Fruit fly (Drosophila melanogaster) whole organism, embryonic: Measurements from ENCODE around the gene CG45218.

Experiments used
- Antp ChIP-seq: fragments of 200-800 bp; sonication (Bioruptor generic); optimal IDR thresholded peaks from 3 replicates; lab custom pipeline; 2016; ENCODE audit warnings: missing biosample characterization, missing genetic modification characterization
- B-H1 ChIP-seq: fragments of 200-800 bp; sonication (Bioruptor generic); IDR thresholded peaks from 3 replicates; pipeline ENCODE4 v1.3.6; 2022; ENCODE audit warnings: missing biosample characterization, missing genetic modification characterization
- BEAF-32 ChIP-seq: fragments of 200-800 bp; sonication (Bioruptor generic); optimal IDR thresholded peaks from 3 replicates; lab custom pipeline; 2017; ENCODE audit warnings: missing biosample characterization, missing genetic modification characterization, mild to moderate bottlenecking, moderate library complexity, missing genetic modification reagents
- CG11560 ChIP-seq: fragments of 200-800 bp; sonication (Bioruptor generic); IDR thresholded peaks from 3 replicates; pipeline ENCODE4 v1.3.6; 2022; ENCODE audit warnings: missing biosample characterization, missing genetic modification characterization
- CG12391 ChIP-seq: fragments of 200-800 bp; sonication (Bioruptor generic); optimal IDR thresholded peaks from 3 replicates; lab custom pipeline; 2018; ENCODE audit warnings: missing biosample characterization, mild to moderate bottlenecking, missing genetic modification characterization, moderate library complexity
- CG13287 ChIP-seq: fragments of 200-800 bp; sonication (Bioruptor generic); IDR thresholded peaks from 2 replicates; pipeline ENCODE4 v1.3.6; 2022; ENCODE audit warnings: missing biosample characterization, missing genetic modification characterization; ENCODE audit not compliant: partially characterized antibody
- CG13894 ChIP-seq: fragments of 200-800 bp; sonication (Bioruptor generic); optimal IDR thresholded peaks from 3 replicates; lab custom pipeline; 2018; ENCODE audit warnings: missing biosample characterization, mild to moderate bottlenecking, missing genetic modification characterization, moderate library complexity
- CG15514 ChIP-seq: fragments of 200-800 bp; sonication (Bioruptor generic); optimal IDR thresholded peaks from 3 replicates; lab custom pipeline; 2017; ENCODE audit warnings: missing biosample characterization, missing genetic modification characterization, mild to moderate bottlenecking, moderate library complexity, missing genetic modification reagents
- CG16863 ChIP-seq: fragments of 200-800 bp; sonication (Bioruptor generic); optimal IDR thresholded peaks from 3 replicates; lab custom pipeline; 2016; ENCODE audit warnings: missing biosample characterization, missing genetic modification characterization
- CG17829 ChIP-seq: fragments of 200-800 bp; optimal IDR thresholded peaks from 2 replicates; lab custom pipeline; 2019; ENCODE audit warnings: missing biosample characterization, mild to moderate bottlenecking, missing genetic modification characterization, moderate library complexity
- CG17912 ChIP-seq: fragments of 200-800 bp; sonication (Bioruptor generic); optimal IDR thresholded peaks from 2 replicates; lab custom pipeline; 2018; ENCODE audit warnings: missing biosample characterization, mild to moderate bottlenecking, missing genetic modification characterization
- CG2712 ChIP-seq: fragments of 200-800 bp; optimal IDR thresholded peaks from 3 replicates; lab custom pipeline; 2019; ENCODE audit warnings: missing biosample characterization, mild to moderate bottlenecking, missing genetic modification characterization, moderate library complexity
- CG30431 ChIP-seq: fragments of 200-800 bp; sonication (Bioruptor generic); optimal IDR thresholded peaks from 2 replicates; lab custom pipeline; 2017; ENCODE audit warnings: missing biosample characterization, missing genetic modification characterization
- CG3065 ChIP-seq: fragments of 200-800 bp; sonication (Bioruptor generic); optimal IDR thresholded peaks from 2 replicates; lab custom pipeline; 2016; ENCODE audit warnings: missing biosample characterization, missing genetic modification characterization
- CG34376 ChIP-seq: fragments of 200-800 bp; sonication (Bioruptor generic); optimal IDR thresholded peaks from 2 replicates; lab custom pipeline; 2018; ENCODE audit warnings: missing biosample characterization, mild to moderate bottlenecking, missing genetic modification characterization
- CG4707 ChIP-seq: fragments of 200-800 bp; sonication (Bioruptor generic); optimal IDR thresholded peaks from 2 replicates; lab custom pipeline; 2018; ENCODE audit warnings: missing biosample characterization, mild to moderate bottlenecking, missing genetic modification characterization, moderate library complexity
- CG6654 ChIP-seq: fragments of 200-800 bp; sonication (Bioruptor generic); optimal IDR thresholded peaks from 2 replicates; lab custom pipeline; 2017; ENCODE audit warnings: missing biosample characterization, mild to moderate bottlenecking, missing genetic modification characterization
- CG6813 ChIP-seq: fragments of 200-800 bp; sonication (Bioruptor generic); optimal IDR thresholded peaks from 2 replicates; lab custom pipeline; 2017; ENCODE audit warnings: missing biosample characterization, missing genetic modification characterization, mild to moderate bottlenecking, moderate library complexity, missing genetic modification reagents
- CG7839 ChIP-seq: fragments of 200-800 bp; sonication (Bioruptor generic); optimal IDR thresholded peaks from 3 replicates; lab custom pipeline; 2018; ENCODE audit warnings: missing biosample characterization, mild to moderate bottlenecking, missing genetic modification characterization, moderate library complexity
- CG9437 ChIP-seq: fragments of 200-800 bp; sonication (Bioruptor generic); optimal IDR thresholded peaks from 2 replicates; lab custom pipeline; 2018; ENCODE audit warnings: missing biosample characterization, mild to moderate bottlenecking, missing genetic modification characterization
- CG9797 ChIP-seq: fragments of 200-800 bp; sonication (Bioruptor generic); optimal IDR thresholded peaks from 3 replicates; lab custom pipeline; 2018; ENCODE audit warnings: missing biosample characterization, mild to moderate bottlenecking, missing genetic modification characterization
- Dek ChIP-seq: fragments of 200-800 bp; sonication (Bioruptor generic); optimal IDR thresholded peaks from 3 replicates; lab custom pipeline; 2019; ENCODE audit warnings: missing biosample characterization, mild to moderate bottlenecking, missing genetic modification characterization, moderate library complexity
- Gsc ChIP-seq: fragments of 200-800 bp; sonication (Bioruptor generic); IDR thresholded peaks from 2 replicates; pipeline ENCODE4 v1.3.6; 2022; ENCODE audit warnings: missing biosample characterization, missing genetic modification characterization
- HmgD ChIP-seq: fragments of 200-800 bp; sonication (Bioruptor generic); optimal IDR thresholded peaks from 3 replicates; lab custom pipeline; 2016; ENCODE audit warnings: missing biosample characterization, missing genetic modification characterization
- Lpt ChIP-seq: fragments of >200 bp; optimal IDR thresholded peaks from 2 replicates; lab custom pipeline; 2018; ENCODE audit warnings: missing biosample characterization, missing genetic modification characterization
- Med ChIP-seq: fragments of 200-800 bp; sonication (Bioruptor generic); peaks from one replicate; lab custom pipeline; 2016; ENCODE audit warnings: missing biosample characterization, missing genetic modification characterization, mild to moderate bottlenecking, inconsistent platforms, moderate library complexity
- NC2β ChIP-seq: fragments of 200-800 bp; sonication (Bioruptor generic); optimal IDR thresholded peaks from 2 replicates; lab custom pipeline; 2016; ENCODE audit warnings: missing biosample characterization, missing genetic modification characterization
- Poxn ChIP-seq: fragments of 200-800 bp; sonication (Bioruptor generic); IDR thresholded peaks from 2 replicates; pipeline ENCODE4 v1.3.6; 2022; ENCODE audit warnings: missing biosample characterization, missing genetic modification characterization
- Rfx ChIP-seq: fragments of 200-800 bp; sonication (Bioruptor generic); IDR thresholded peaks from 2 replicates; pipeline ENCODE4 v1.3.6; 2022; ENCODE audit warnings: missing biosample characterization, missing genetic modification characterization
- Sin3A ChIP-seq: fragments of >200 bp; optimal IDR thresholded peaks from 2 replicates; lab custom pipeline; 2018
- Sox100B ChIP-seq: fragments of 200-800 bp; sonication (Bioruptor generic); optimal IDR thresholded peaks from 3 replicates; lab custom pipeline; 2018; ENCODE audit warnings: missing biosample characterization, mild to moderate bottlenecking, missing genetic modification characterization
- Vsx1 ChIP-seq: fragments of 200-800 bp; sonication (Bioruptor generic); optimal IDR thresholded peaks from 2 replicates; lab custom pipeline; 2017; ENCODE audit warnings: missing biosample characterization, mild to moderate bottlenecking, missing genetic modification characterization, missing genetic modification reagents
- ac ChIP-seq: fragments of 200-800 bp; sonication (Bioruptor generic); optimal IDR thresholded peaks from 3 replicates; lab custom pipeline; 2017; ENCODE audit warnings: missing biosample characterization, mild to moderate bottlenecking, missing genetic modification characterization
- az2 ChIP-seq: fragments of 200-800 bp; sonication (Bioruptor generic); optimal IDR thresholded peaks from 3 replicates; lab custom pipeline; 2016; ENCODE audit warnings: missing biosample characterization, missing genetic modification characterization
- bab2 ChIP-seq: fragments of 200-800 bp; sonication (Bioruptor generic); optimal IDR thresholded peaks from 2 replicates; lab custom pipeline; 2016; ENCODE audit warnings: missing biosample characterization, missing genetic modification characterization
- dan ChIP-seq: fragments of 200-800 bp; sonication (Bioruptor generic); IDR thresholded peaks from 2 replicates; pipeline ENCODE4 v1.3.6; 2022; ENCODE audit warnings: missing biosample characterization, missing genetic modification characterization
- eve ChIP-seq, 2 experiments: fragments of >200 bp; optimal IDR thresholded peaks; 2 replicates each; lab custom pipeline; 2017; ENCODE audit warnings: missing biosample characterization in 2 of 2, missing genetic modification characterization in 2 of 2
- eyg ChIP-seq: fragments of 200-800 bp; sonication (Bioruptor generic); optimal IDR thresholded peaks from 3 replicates; lab custom pipeline; 2016; ENCODE audit warnings: missing biosample characterization, missing genetic modification characterization
- fd3F ChIP-seq: fragments of 200-800 bp; sonication (Bioruptor generic); optimal IDR thresholded peaks from 2 replicates; lab custom pipeline; 2018; ENCODE audit warnings: missing biosample characterization, mild to moderate bottlenecking, missing genetic modification characterization, moderate library complexity
- ftz-f1 ChIP-seq: fragments of 200-800 bp; sonication (Bioruptor generic); optimal IDR thresholded peaks from 2 replicates; lab custom pipeline; 2016; ENCODE audit warnings: missing biosample characterization, missing genetic modification characterization
- gcm ChIP-seq: fragments of 200-800 bp; sonication (Bioruptor generic); optimal IDR thresholded peaks from 2 replicates; lab custom pipeline; 2019; ENCODE audit warnings: missing biosample characterization, mild to moderate bottlenecking, missing genetic modification characterization, moderate library complexity
- her ChIP-seq: fragments of 200-800 bp; sonication (Bioruptor generic); optimal IDR thresholded peaks from 2 replicates; lab custom pipeline; 2016; ENCODE audit warnings: missing biosample characterization, missing genetic modification characterization
- jumu ChIP-seq: fragments of 200-800 bp; sonication (Bioruptor generic); optimal IDR thresholded peaks from 3 replicates; lab custom pipeline; 2016; ENCODE audit warnings: missing biosample characterization, missing genetic modification characterization
- lmd ChIP-seq: fragments of 200-800 bp; sonication (Bioruptor generic); IDR thresholded peaks from 2 replicates; pipeline ENCODE4 v1.3.6; 2022; ENCODE audit warnings: missing biosample characterization, missing genetic modification characterization
- peb ChIP-seq: fragments of 200-800 bp; sonication (Bioruptor generic); IDR thresholded peaks from 2 replicates; pipeline ENCODE4 v1.3.6; 2022; ENCODE audit warnings: missing biosample characterization, missing genetic modification characterization
- salm ChIP-seq: fragments of 200-800 bp; sonication (Bioruptor generic); optimal IDR thresholded peaks from 2 replicates; lab custom pipeline; 2018; ENCODE audit warnings: missing biosample characterization, mild to moderate bottlenecking, missing genetic modification characterization
- sima ChIP-seq: fragments of 200-800 bp; sonication (Bioruptor generic); optimal IDR thresholded peaks from 2 replicates; lab custom pipeline; 2016; ENCODE audit warnings: missing biosample characterization, missing genetic modification characterization
- tup ChIP-seq: fragments of 200-800 bp; sonication (Bioruptor generic); optimal IDR thresholded peaks from 2 replicates; lab custom pipeline; 2016; ENCODE audit warnings: missing biosample characterization, mild to moderate bottlenecking, missing genetic modification characterization, moderate library complexity
- wdn ChIP-seq: fragments of 200-800 bp; sonication (Bioruptor generic); IDR thresholded peaks from 2 replicates; pipeline ENCODE4 v1.3.6; 2022; ENCODE audit warnings: missing biosample characterization, missing genetic modification characterization
- wor ChIP-seq: fragments of 200-800 bp; sonication (Bioruptor generic); IDR thresholded peaks from 2 replicates; pipeline ENCODE4 v1.3.6; 2022; ENCODE audit warnings: missing biosample characterization, missing genetic modification characterization

Gene CG45218

dm6 chr3R:15319912-15320746 is 29.5 kb upstream of the CG45218 start, which contains the start of the genes CG6276 and CG44040 (continued):
- TF ChIP-seq Gsc (GFP tag; lab: Robert Waterston, UW) (no peak), jumu (GFP tag; lab: Kevin White, UChicago) (no peak), Dek (peak; percentile 35), CG6654 (GFP tag; lab: Kevin White, UChicago) (no peak), Vsx1 (GFP tag; lab: Kevin White, UChicago) (no peak), dan (GFP tag; lab: Robert Waterston, UW) (no peak), Poxn (GFP tag; lab: Robert Waterston, UW) (no peak), bab2 (GFP tag; lab: Kevin White, UChicago) (peak; percentile 24), peb (no peak), Sox100B (GFP tag; lab: Kevin White, UChicago) (no peak), her (GFP tag; lab: Kevin White, UChicago) (peak; percentile 4), CG7839 (tag; lab: Kevin White, UChicago) (peak; percentile 54), CG12391 (peak; percentile 49), az2 (GFP tag; lab: Kevin White, UChicago) (peak; percentile 27), CG9437 (peak; percentile 51), CG17912 (GFP tag; lab: Kevin White, UChicago) (peak; percentile 6), sima (GFP tag; lab: Kevin White, UChicago) (no peak), Sin3A (lab: Kevin White, UChicago) (peak; percentile 8), lmd (GFP tag; lab: Robert Waterston, UW) (peak; percentile 32; the same call in 1 of the 2 replicates), salm (no peak), CG17829 (tag; lab: Kevin White, UChicago) (peak; percentile 18), CG2712 (peak; percentile 53), NC2β (no peak), CG13894 (peak; percentile 20), HmgD (GFP tag; lab: Kevin White, UChicago) (no peak), eve (GFP tag; optimal IDR thresholded peaks at IDR 0.05; lab: Kevin White, UChicago) (no peak), CG13287 (GFP tag; lab: Robert Waterston, UW) (no peak; the same call in 1 of the 2 replicates), gcm (GFP tag; lab: Kevin White, UChicago) (peak; percentile 40), CG30431 (GFP tag; lab: Kevin White, UChicago) (peak; percentile 5), wdn (GFP tag; lab: Robert Waterston, UW) (no peak), ac (no peak), fd3F (peak; percentile 5), B-H1 (no peak; the same call in 2 of the 3 replicates), CG16863 (GFP tag; lab: Kevin White, UChicago) (peak; percentile 9), Rfx (peak; percentile 65), CG11560 (tag; lab: Robert Waterston, UW) (no peak), CG34376 (GFP tag; lab: Kevin White, UChicago) (peak; percentile 58), CG15514 (GFP tag; lab: Kevin White, UChicago) (peak; percentile 99), ftz-f1 (no peak), BEAF-32 (peak; percentile 24), eyg (GFP tag; lab: Kevin White, UChicago) (no peak), CG4707 (GFP tag; lab: Kevin White, UChicago) (no peak), CG6813 (GFP tag; lab: Kevin White, UChicago) (peak; percentile 36), Lpt (no peak), Antp (GFP tag; lab: Kevin White, UChicago) (peak; percentile 32), Med (GFP tag; lab: Kevin White, UChicago) (peak; percentile 94), wor (no peak), CG9797 (GFP tag; lab: Kevin White, UChicago) (no peak), CG3065 (GFP tag; lab: Kevin White, UChicago) (no peak), tup (GFP tag; lab: Kevin White, UChicago) (no peak)
